Worm (Caenorhabditis elegans): ENCODE measurements around the gene fis-1.

Gene fis-1

DNA sequence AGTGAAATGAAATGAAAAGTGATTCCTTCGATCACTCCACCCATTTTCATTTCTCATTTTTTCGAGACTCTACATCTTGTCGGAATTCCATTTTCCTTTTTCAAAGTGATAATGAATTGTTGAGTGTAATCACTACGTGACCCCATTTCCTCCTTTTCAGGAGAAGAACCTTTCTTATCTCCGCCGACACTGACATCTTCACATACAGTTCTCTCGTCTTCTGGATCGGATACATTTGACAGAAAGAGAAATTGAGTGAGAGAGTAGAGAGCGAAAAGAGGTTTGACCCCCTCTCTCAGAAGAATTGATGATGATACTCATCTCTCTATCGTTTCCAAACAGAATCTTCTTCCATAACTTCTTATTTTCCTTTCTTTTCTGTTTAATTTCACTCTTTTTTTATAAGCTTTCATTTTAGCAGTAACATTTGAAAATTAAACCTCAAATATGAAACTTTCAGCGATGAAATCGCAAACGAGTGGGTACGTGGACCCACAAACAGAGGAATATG is 41.1 kb upstream of the fis-1 start, which contains the start of gene dpy-2:
Gene dpy-2 (plus strand): TSS at position 461 of the 511 bp plus-strand sequence.
- TF ChIP-seq egl-27 (tag; optimal IDR thresholded peaks at IDR 0.05) (no peak), nhr-23 (tag; optimal IDR thresholded peaks at IDR 0.05) (peak; percentile 85), mml-1 (tag; optimal IDR thresholded peaks at IDR 0.05) (no peak), elt-3 (tag; optimal IDR thresholded peaks at IDR 0.05) (peak in 2 of 3 experiments; percentile 10 to 76), egl-5 (tag; optimal IDR thresholded peaks at IDR 0.05) (no peak), fkh-2 (tag; optimal IDR thresholded peaks at IDR 0.05) (no peak), ceh-16 (tag; optimal IDR thresholded peaks at IDR 0.05) (no peak)

DNA sequence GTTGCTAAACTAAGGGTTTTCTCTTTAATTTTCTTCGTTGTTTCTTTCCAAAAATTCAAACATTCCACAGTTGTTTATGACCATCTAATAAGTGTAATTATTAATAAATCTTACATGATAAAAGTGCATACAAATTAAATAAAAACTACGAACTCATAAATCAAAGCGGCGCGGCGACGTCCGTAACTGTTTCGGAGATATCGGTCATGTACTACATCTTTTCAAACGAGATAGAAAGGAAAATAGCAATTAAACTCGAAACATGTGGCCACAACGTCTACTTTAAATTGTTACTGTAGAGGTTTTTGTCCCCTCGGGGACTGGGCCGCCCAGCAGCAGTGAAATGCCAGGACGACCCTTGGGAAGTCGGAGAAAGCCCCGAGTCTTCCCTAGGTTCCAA is 39.1 kb upstream of the fis-1 start:
- no peak for TF ChIP-seq fkh-10 (GFP tag; optimal IDR thresholded peaks at IDR 0.05)
- TF ChIP-seq ceh-16 (tag; optimal IDR thresholded peaks at IDR 0.05) = no peak
- no peak for TF ChIP-seq nhr-77 (tag; optimal IDR thresholded peaks at IDR 0.05)
- no peak for TF ChIP-seq nhr-76 (tag; optimal IDR thresholded peaks at IDR 0.05)
- TF ChIP-seq tbx-2 (tag; optimal IDR thresholded peaks at IDR 0.05) = no peak
- no peak for TF ChIP-seq pha-4 (tag; optimal IDR thresholded peaks at IDR 0.05)
- TF ChIP-seq jun-1 (tag; optimal IDR thresholded peaks at IDR 0.05) = no peak
- TF ChIP-seq mml-1 (tag; optimal IDR thresholded peaks at IDR 0.05) = no peak
- peak; percentile 35 for TF ChIP-seq nhr-43 (tag; optimal IDR thresholded peaks at IDR 0.05; ENCODE audit: poor library complexity, severe bottlenecking)
- no peak for TF ChIP-seq fkh-2 (tag; optimal IDR thresholded peaks at IDR 0.05)
- TF ChIP-seq lin-15B (tag; optimal IDR thresholded peaks at IDR 0.05) = no peak
- no peak for TF ChIP-seq nhr-237 (tag; optimal IDR thresholded peaks at IDR 0.05)
- no peak for TF ChIP-seq zag-1 (tag; optimal IDR thresholded peaks at IDR 0.05)
- TF ChIP-seq nhr-28 (tag; optimal IDR thresholded peaks at IDR 0.05) = no peak
- TF ChIP-seq nhr-12 (tag; optimal IDR thresholded peaks at IDR 0.05) = no peak
- TF ChIP-seq R02D3.7 (tag; optimal IDR thresholded peaks at IDR 0.05) = no peak
- TF ChIP-seq elt-3 (tag; optimal IDR thresholded peaks at IDR 0.05) = no peak
- TF ChIP-seq egl-5 (tag; optimal IDR thresholded peaks at IDR 0.05) = no peak
- no peak for TF ChIP-seq ZK546.5 (tag; optimal IDR thresholded peaks at IDR 0.05)
- TF ChIP-seq ama-1 (optimal IDR thresholded peaks at IDR 0.05) = peak; percentile 28
- peak; percentile 46 for TF ChIP-seq nhr-23 (tag; optimal IDR thresholded peaks at IDR 0.05)

DNA sequence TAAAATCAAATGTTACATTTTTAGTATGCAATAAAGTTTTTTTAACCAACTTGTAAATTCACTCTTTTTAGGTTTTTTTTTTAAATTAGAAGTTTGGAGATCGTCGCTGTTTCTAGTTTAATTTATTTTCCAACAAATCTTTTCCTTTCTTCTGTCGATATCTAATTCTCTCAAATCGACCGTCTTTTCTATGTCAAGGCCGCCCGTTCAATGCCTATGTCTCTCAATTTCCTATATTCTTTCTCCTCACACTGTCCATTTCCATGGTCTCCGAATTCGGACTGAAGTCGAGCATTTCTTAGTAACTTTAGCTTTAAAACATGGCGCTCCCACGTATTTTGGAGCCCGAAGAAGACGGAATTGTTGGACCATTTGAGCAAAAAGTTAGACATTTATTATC is 38.3 kb upstream of the fis-1 start, which contains the start of the genes T14B4.5 and T14B4.20:
Gene T14B4.5 (plus strand): TSS at position 226 of the 400 bp plus-strand sequence.
Gene T14B4.20 (plus strand): TSS at position 264 of the 400 bp plus-strand sequence.
- TF ChIP-seq ZK546.5 (tag; optimal IDR thresholded peaks at IDR 0.05) (no peak), unc-39 (tag; optimal IDR thresholded peaks at IDR 0.05) (no peak), eor-1 (tag; optimal IDR thresholded peaks at IDR 0.05) (peak in 1 of 2 experiments; percentile 11), nhr-25 (tag; optimal IDR thresholded peaks at IDR 0.05) (peak; percentile 38), elt-3 (tag; optimal IDR thresholded peaks at IDR 0.05) (no peak), elt-2 (tag; optimal IDR thresholded peaks at IDR 0.05) (no peak), nhr-23 (tag; optimal IDR thresholded peaks at IDR 0.05) (peak; percentile 64)

DNA sequence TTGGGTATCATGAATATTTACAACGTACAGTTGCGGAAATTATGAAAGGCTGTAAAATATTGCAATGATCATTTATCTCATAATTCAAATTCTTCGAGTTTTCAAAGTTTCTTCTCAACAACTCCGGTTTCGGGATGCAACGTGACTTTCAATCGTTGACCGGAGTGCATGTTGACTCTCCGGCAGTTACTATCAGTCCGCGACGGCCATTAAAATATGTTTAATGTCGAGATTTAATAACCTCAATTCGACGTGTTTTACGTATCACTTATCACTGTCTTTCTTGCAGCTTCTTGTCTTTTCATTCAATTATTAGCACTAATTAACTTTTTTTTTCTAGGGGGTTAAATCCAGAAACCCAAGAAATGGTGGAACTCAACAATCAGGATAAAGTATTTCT is 36.8 kb upstream of the fis-1 start, which contains the start of gene tsp-10:
Gene tsp-10 (plus strand): TSS at position 366 of the 400 bp plus-strand sequence.
- TF ChIP-seq elt-2 (tag; optimal IDR thresholded peaks at IDR 0.05) (peak; percentile 60), nhr-43 (tag; optimal IDR thresholded peaks at IDR 0.05; ENCODE audit: poor library complexity, severe bottlenecking) (no peak)

DNA sequence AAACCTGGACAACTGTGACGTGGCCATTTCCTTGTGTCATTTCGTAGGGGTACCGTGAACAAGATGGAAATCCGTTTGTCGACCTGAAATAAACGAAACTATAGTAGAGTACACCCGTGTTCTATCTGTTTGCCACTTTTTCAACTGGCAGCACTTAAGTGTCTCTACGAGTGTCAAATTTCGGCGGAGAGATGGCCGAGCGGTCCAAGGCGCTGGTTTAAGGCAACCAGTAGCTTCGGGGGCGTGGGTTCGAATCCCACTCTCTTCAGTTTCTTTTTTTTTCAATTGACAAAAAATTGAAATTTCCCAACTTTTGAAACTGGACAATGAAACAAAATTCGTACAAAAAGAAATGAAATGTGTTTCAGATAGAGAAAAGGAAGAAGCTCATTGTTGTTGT is 33.4 kb upstream of the fis-1 start:
- TF ChIP-seq nhr-12 (tag; optimal IDR thresholded peaks at IDR 0.05) (no peak), nhr-43 (tag; optimal IDR thresholded peaks at IDR 0.05; ENCODE audit: poor library complexity, severe bottlenecking) (no peak), ceh-16 (tag; optimal IDR thresholded peaks at IDR 0.05) (no peak), nhr-23 (tag; optimal IDR thresholded peaks at IDR 0.05) (no peak), ama-1 (optimal IDR thresholded peaks at IDR 0.05) (no peak), ztf-11 (tag; optimal IDR thresholded peaks at IDR 0.05) (no peak), elt-1 (tag; optimal IDR thresholded peaks at IDR 0.05) (no peak), pha-4 (tag; optimal IDR thresholded peaks at IDR 0.05) (peak; percentile 44), hmg-11 (tag; optimal IDR thresholded peaks at IDR 0.05) (peak; percentile 38), lin-39 (tag; optimal IDR thresholded peaks at IDR 0.05) (peak; percentile 14), eor-1 (tag; optimal IDR thresholded peaks at IDR 0.05) (no peak), fos-1 (tag; optimal IDR thresholded peaks at IDR 0.05) (no peak), lsy-12 (tag; optimal IDR thresholded peaks at IDR 0.05) (peak; percentile 36), zag-1 (tag; optimal IDR thresholded peaks at IDR 0.05) (no peak), egl-27 (tag; optimal IDR thresholded peaks at IDR 0.05) (no peak), lin-15B (tag; optimal IDR thresholded peaks at IDR 0.05) (no peak), nhr-11 (tag; optimal IDR thresholded peaks at IDR 0.05) (no peak), elt-2 (tag; optimal IDR thresholded peaks at IDR 0.05) (no peak), aly-2 (tag; optimal IDR thresholded peaks at IDR 0.05) (no peak), unc-39 (tag; optimal IDR thresholded peaks at IDR 0.05) (no peak), ztf-4 (tag; optimal IDR thresholded peaks at IDR 0.05) (no peak), nfya-1 (tag; optimal IDR thresholded peaks at IDR 0.05; ENCODE audit: insufficient read depth) (peak; percentile 48), jun-1 (tag; optimal IDR thresholded peaks at IDR 0.05) (no peak), snpc-4 (tag; optimal IDR thresholded peaks at IDR 0.05) (no peak), skn-1 (tag; optimal IDR thresholded peaks at IDR 0.05) (no peak)
